Fruit fly (Drosophila melanogaster): ENCODE measurements around the gene CG10300.

dm6 chr3R:23711195-23711594 lies at the start of gene CG10300:
- TF ChIP-seq CrebA (GFP tag; optimal IDR thresholded peaks at IDR 0.05; ENCODE audit: borderline replicate concordance) (no peak), Abd-B (GFP tag; optimal IDR thresholded peaks at IDR 0.05) (no peak), usp (GFP tag; optimal IDR thresholded peaks at IDR 0.05) (no peak), Dfd (GFP tag; optimal IDR thresholded peaks at IDR 0.05) (no peak), sv (GFP tag; optimal IDR thresholded peaks at IDR 0.05) (no peak), lola (GFP tag; optimal IDR thresholded peaks at IDR 0.05) (no peak), CG9705 (GFP tag; optimal IDR thresholded peaks at IDR 0.05) (no peak), Hr83 (GFP tag; optimal IDR thresholded peaks at IDR 0.05; ENCODE audit: poor library complexity, severe bottlenecking) (no peak), woc (GFP tag; optimal IDR thresholded peaks at IDR 0.05) (no peak), Hnf4 (GFP tag; optimal IDR thresholded peaks at IDR 0.05) (no peak), psq (GFP tag; optimal IDR thresholded peaks at IDR 0.05) (no peak), h (GFP tag; optimal IDR thresholded peaks at IDR 0.05) (no peak)
